Worm (Caenorhabditis elegans) whole organism, early embryonic: ENCODE data around the gene asd-1.

Experiments
- B0310.2 ChIP-seq: sonication (generic microtip); optimal IDR thresholded peaks from 2 replicates; lab custom pipeline; 2016; ENCODE audit warnings: mild to moderate bottlenecking, missing genetic modification characterization, missing compliant biosample characterization
- F13C5.2 ChIP-seq: sonication (generic microtip); optimal IDR thresholded peaks from 2 replicates; lab custom pipeline; 2017; ENCODE audit warnings: mild to moderate bottlenecking, missing genetic modification characterization, inconsistent platforms, missing compliant biosample characterization
- aly-1 ChIP-seq: sonication (generic microtip); optimal IDR thresholded peaks from 2 replicates; lab custom pipeline; 2016; ENCODE audit warnings: missing genetic modification characterization, missing compliant biosample characterization
- ama-1 ChIP-seq: fragments of 150-350 bp; optimal IDR thresholded peaks from 2 replicates; lab custom pipeline; 2014
- ceh-13 ChIP-seq: fragments of 200-800 bp; sonication (Bioruptor generic); optimal IDR thresholded peaks from 2 replicates; lab custom pipeline; 2018; ENCODE audit warnings: mild to moderate bottlenecking, missing genetic modification characterization, missing compliant biosample characterization
- ceh-36 ChIP-seq: sonication (generic microtip); optimal IDR thresholded peaks from 2 replicates; lab custom pipeline; 2016; ENCODE audit warnings: missing genetic modification characterization, inconsistent platforms, missing compliant biosample characterization
- ets-7 ChIP-seq: sonication (generic microtip); optimal IDR thresholded peaks from 2 replicates; lab custom pipeline; 2016; ENCODE audit warnings: missing genotype, missing genetic modification characterization, missing compliant biosample characterization
- flt-1 ChIP-seq: fragments of 200-800 bp; sonication (Bioruptor generic); IDR thresholded peaks from 2 replicates; pipeline ENCODE4 v1.3.6; 2022; ENCODE audit warnings: missing genetic modification characterization, missing compliant biosample characterization
- hmbx-1 ChIP-seq: sonication (generic microtip); optimal IDR thresholded peaks from 2 replicates; lab custom pipeline; 2016; ENCODE audit warnings: mild to moderate bottlenecking, missing genetic modification characterization, missing compliant biosample characterization
- hmg-4 ChIP-seq: fragments of 200-800 bp; sonication (Bioruptor generic); optimal IDR thresholded peaks from 2 replicates; lab custom pipeline; 2018; ENCODE audit warnings: mild to moderate bottlenecking, missing genetic modification characterization, missing compliant biosample characterization
- hnd-1 ChIP-seq: sonication (generic microtip); optimal IDR thresholded peaks from 2 replicates; lab custom pipeline; 2016; ENCODE audit warnings: missing genetic modification characterization, missing compliant biosample characterization
- pes-1 ChIP-seq: fragments of 200-800 bp; sonication (Bioruptor generic); IDR thresholded peaks from 2 replicates; pipeline ENCODE4 v1.3.6; 2022; ENCODE audit warnings: missing genetic modification reagents, missing genetic modification characterization, missing compliant biosample characterization
- scrt-1 ChIP-seq: fragments of 200-800 bp; sonication (Bioruptor generic); IDR thresholded peaks from 2 replicates; pipeline ENCODE4 v1.3.6; 2022; ENCODE audit warnings: missing genetic modification characterization, missing compliant biosample characterization
- sea-1 ChIP-seq: fragments of 200-800 bp; sonication (Bioruptor generic); conservative IDR thresholded peaks from 2 replicates; pipeline ENCODE4 v1.3.6; 2022; ENCODE audit warnings: missing genetic modification characterization, missing compliant biosample characterization
- tbx-11 ChIP-seq: fragments of 200-800 bp; sonication (Bioruptor generic); IDR thresholded peaks from 2 replicates; pipeline ENCODE4 v1.3.6; 2022; ENCODE audit warnings: missing genetic modification characterization, missing compliant biosample characterization
- tbx-37 ChIP-seq: fragments of 200-800 bp; sonication (Bioruptor generic); conservative IDR thresholded peaks from 2 replicates; pipeline ENCODE4 v1.3.6; 2022; ENCODE audit warnings: missing genetic modification reagents, missing genetic modification characterization, missing compliant biosample characterization
- tra-4 ChIP-seq: sonication (generic microtip); optimal IDR thresholded peaks from 2 replicates; lab custom pipeline; 2017; ENCODE audit warnings: missing genetic modification characterization, missing compliant biosample characterization

asd-1 gene

ce11 chrIII:4224722-4225121 lies 27.6 kb downstream of the asd-1 start:
- TF ChIP-seq hmbx-1 (tag; lab: Kevin White, UChicago) (no peak), hnd-1 (tag; lab: Kevin White, UChicago) (no peak)

ce11 chrIII:4227363-4227762 lies 30.3 kb downstream of the asd-1 start:
- TF ChIP-seq pes-1 (no peak), tbx-37 (GFP tag; lab: Robert Waterston, UW) (no peak), sea-1 (no peak), ets-7 (tag; lab: Kevin White, UChicago) (no peak), hmg-4 (GFP tag; lab: Kevin White, UChicago) (no peak), hmbx-1 (tag; lab: Kevin White, UChicago) (no peak), B0310.2 (tag; lab: Kevin White, UChicago) (no peak), ceh-36 (tag; lab: Kevin White, UChicago) (no peak), ceh-13 (GFP tag; lab: Kevin White, UChicago) (no peak), flt-1 (GFP tag; lab: Robert Waterston, UW) (no peak)

ce11 chrIII:4228008-4228407 lies 30.9 kb downstream of the asd-1 start, which contains the start of gene mpk-1:
TSS of gene mpk-1 (minus strand) at chrIII:4228108.
- no peak for TF ChIP-seq hmg-4 (GFP tag; lab: Kevin White, UChicago)
- no peak for TF ChIP-seq hnd-1 (tag; lab: Kevin White, UChicago)
- TF ChIP-seq scrt-1 = no peak
- TF ChIP-seq B0310.2 (tag; lab: Kevin White, UChicago) = no peak
- no peak for TF ChIP-seq ceh-36 (tag; lab: Kevin White, UChicago)
- TF ChIP-seq F13C5.2 (tag; lab: Kevin White, UChicago) = no peak
- no peak for TF ChIP-seq ama-1
- no peak for TF ChIP-seq tbx-37 (GFP tag; lab: Robert Waterston, UW)
- TF ChIP-seq aly-1 (tag; lab: Kevin White, UChicago) = no peak
- TF ChIP-seq tbx-11 (GFP tag; lab: Robert Waterston, UW) = no peak
- TF ChIP-seq pes-1 = no peak
- no peak for TF ChIP-seq ets-7 (tag; lab: Kevin White, UChicago)
- no peak for TF ChIP-seq hmbx-1 (tag; lab: Kevin White, UChicago)
- TF ChIP-seq sea-1 = no peak
- no peak for TF ChIP-seq tra-4 (tag; lab: Kevin White, UChicago)
- TF ChIP-seq ceh-13 (GFP tag; lab: Kevin White, UChicago) = no peak
- no peak for TF ChIP-seq flt-1 (GFP tag; lab: Robert Waterston, UW)

ce11 chrIII:4228841-4229240 lies 31.8 kb downstream of the asd-1 start, which contains the start of gene F43C1.5:
TSS of gene F43C1.5 (plus strand) at chrIII:4229141.
- TF ChIP-seq hmg-4 (GFP tag; lab: Kevin White, UChicago) (no peak), ama-1 (no peak), sea-1 (no peak), tbx-37 (GFP tag; lab: Robert Waterston, UW) (no peak), scrt-1 (no peak), F13C5.2 (tag; lab: Kevin White, UChicago) (no peak)

- TF ChIP-seq aly-1 (tag; lab: Kevin White, UChicago) (no peak), tbx-37 (GFP tag; lab: Robert Waterston, UW) (no peak), ets-7 (tag; lab: Kevin White, UChicago) (no peak), ceh-36 (tag; lab: Kevin White, UChicago) (no peak), flt-1 (GFP tag; lab: Robert Waterston, UW) (no peak), tbx-11 (GFP tag; lab: Robert Waterston, UW) (no peak), pes-1 (no peak)
Measured at ce11 chrIII:4230092-4230491, 33.0 kb downstream of the asd-1 start.

- TF ChIP-seq flt-1 (GFP tag; lab: Robert Waterston, UW) (no peak), ama-1 (no peak), pes-1 (no peak), ceh-36 (tag; lab: Kevin White, UChicago) (no peak), hmg-4 (GFP tag; lab: Kevin White, UChicago) (no peak), tbx-37 (GFP tag; lab: Robert Waterston, UW) (no peak), tbx-11 (GFP tag; lab: Robert Waterston, UW) (no peak), F13C5.2 (tag; lab: Kevin White, UChicago) (no peak), ets-7 (tag; lab: Kevin White, UChicago) (no peak), hmbx-1 (tag; lab: Kevin White, UChicago) (no peak), B0310.2 (tag; lab: Kevin White, UChicago) (no peak), hnd-1 (tag; lab: Kevin White, UChicago) (no peak), aly-1 (tag; lab: Kevin White, UChicago) (no peak), tra-4 (tag; lab: Kevin White, UChicago) (no peak), scrt-1 (no peak), sea-1 (no peak)
Measured at ce11 chrIII:4231372-4231771, 34.3 kb downstream of the asd-1 start.

ce11 chrIII:4232811-4233269 lies 35.8 kb downstream of the asd-1 start, which contains the start of gene nhr-20:
TSS of gene nhr-20 (minus strand) at chrIII:4233219.
- TF ChIP-seq tbx-37 (GFP tag; lab: Robert Waterston, UW) (no peak), ets-7 (tag; lab: Kevin White, UChicago) (no peak), B0310.2 (tag; lab: Kevin White, UChicago) (no peak), ceh-13 (GFP tag; lab: Kevin White, UChicago) (no peak), aly-1 (tag; lab: Kevin White, UChicago) (no peak), F13C5.2 (tag; lab: Kevin White, UChicago) (no peak), flt-1 (GFP tag; lab: Robert Waterston, UW) (no peak), hnd-1 (tag; lab: Kevin White, UChicago) (no peak), tbx-11 (GFP tag; lab: Robert Waterston, UW) (no peak), sea-1 (no peak), hmg-4 (GFP tag; lab: Kevin White, UChicago) (no peak), scrt-1 (no peak), hmbx-1 (tag; lab: Kevin White, UChicago) (no peak)
